Fruit fly (Drosophila melanogaster) whole organism, pupa: Measurements from ENCODE around the gene Cipc.
A peak's percentile ranks its signal among the peaks of the same experiment; 100 is the strongest.

Experiments used
- CG10348 ChIP-seq: fragments of 200-800 bp; sonication (Bioruptor generic); IDR thresholded peaks from 2 replicates; pipeline ENCODE4 v1.3.6; 2022; ENCODE audit warnings: missing biosample characterization, missing genetic modification characterization
- CG12605 ChIP-seq: fragments of 200-800 bp; sonication (Bioruptor generic); IDR thresholded peaks from 2 replicates; pipeline ENCODE4 v1.3.6; 2022; ENCODE audit warnings: missing biosample characterization, missing genetic modification characterization
- CG13204 ChIP-seq: fragments of 200-800 bp; sonication (Bioruptor generic); optimal IDR thresholded peaks from 2 replicates; lab custom pipeline; 2018; ENCODE audit warnings: missing biosample characterization, mild to moderate bottlenecking, missing genetic modification characterization, moderate library complexity
- CG14655 ChIP-seq: fragments of 200-800 bp; sonication (Bioruptor generic); optimal IDR thresholded peaks from 3 replicates; lab custom pipeline; 2017; ENCODE audit warnings: mild to moderate bottlenecking, missing biosample characterization, missing genetic modification reagents, missing genetic modification characterization
- CG15710 ChIP-seq: fragments of 200-800 bp; sonication (Bioruptor generic); optimal IDR thresholded peaks from 2 replicates; lab custom pipeline; 2018; ENCODE audit warnings: missing biosample characterization, mild to moderate bottlenecking, missing genetic modification characterization, moderate library complexity
- CG17806 ChIP-seq: fragments of 200-800 bp; sonication (Bioruptor generic); optimal IDR thresholded peaks from 2 replicates; lab custom pipeline; 2018; ENCODE audit warnings: missing biosample characterization, mild to moderate bottlenecking, missing genetic modification characterization, moderate library complexity
- CG32121 ChIP-seq: fragments of 200-800 bp; sonication (Bioruptor generic); IDR thresholded peaks from 2 replicates; pipeline ENCODE4 v1.3.6; 2022; ENCODE audit warnings: missing biosample characterization, missing genetic modification characterization
- CG34367 ChIP-seq: fragments of 200-800 bp; sonication (Bioruptor generic); optimal IDR thresholded peaks from 2 replicates; lab custom pipeline; 2018; ENCODE audit warnings: missing biosample characterization, mild to moderate bottlenecking, missing genetic modification characterization
- CG4496 ChIP-seq: fragments of 200-800 bp; sonication (Bioruptor generic); IDR thresholded peaks from 3 replicates; pipeline ENCODE4 v1.3.6; 2022; ENCODE audit warnings: missing biosample characterization, missing genetic modification characterization
- CG8159 ChIP-seq: fragments of 200-800 bp; sonication (Bioruptor generic); optimal IDR thresholded peaks from 3 replicates; lab custom pipeline; 2018; ENCODE audit warnings: missing biosample characterization, mild to moderate bottlenecking, missing genetic modification characterization, moderate library complexity
- CG8301 ChIP-seq: fragments of 200-800 bp; sonication (Bioruptor generic); optimal IDR thresholded peaks from 2 replicates; lab custom pipeline; 2018; ENCODE audit warnings: missing biosample characterization, mild to moderate bottlenecking, missing genetic modification characterization
- CG9948 ChIP-seq: fragments of 200-800 bp; sonication (Bioruptor generic); optimal IDR thresholded peaks from 2 replicates; lab custom pipeline; 2018; ENCODE audit warnings: missing biosample characterization, mild to moderate bottlenecking, missing genetic modification characterization, moderate library complexity
- D1 ChIP-seq: fragments of 200-800 bp; sonication (Bioruptor generic); optimal IDR thresholded peaks from 2 replicates; lab custom pipeline; 2018; ENCODE audit warnings: missing biosample characterization, mild to moderate bottlenecking, missing genetic modification characterization, moderate library complexity
- EcR ChIP-seq: fragments of 200-800 bp; sonication (Bioruptor generic); optimal IDR thresholded peaks from 3 replicates; lab custom pipeline; 2019; ENCODE audit warnings: missing biosample characterization, missing genetic modification characterization, mild to moderate bottlenecking, moderate library complexity, missing genetic modification reagents
- Ets98B ChIP-seq: fragments of 200-800 bp; sonication (Bioruptor generic); IDR thresholded peaks from 2 replicates; pipeline ENCODE4 v1.3.6; 2022; ENCODE audit warnings: missing biosample characterization, missing genetic modification characterization
- Pif1A ChIP-seq: fragments of 200-800 bp; sonication (Bioruptor generic); optimal IDR thresholded peaks from 3 replicates; lab custom pipeline; 2016; ENCODE audit warnings: missing biosample characterization, missing genetic modification characterization
- Pif1B ChIP-seq: fragments of 200-800 bp; sonication (Bioruptor generic); optimal IDR thresholded peaks from 3 replicates; lab custom pipeline; 2016; ENCODE audit warnings: missing biosample characterization, missing genetic modification characterization
- Snoo ChIP-seq: fragments of 200-800 bp; sonication (Bioruptor generic); optimal IDR thresholded peaks from 3 replicates; lab custom pipeline; 2017; ENCODE audit warnings: missing biosample characterization, mild to moderate bottlenecking, missing genetic modification characterization, inconsistent platforms
- fd96Ca ChIP-seq: fragments of 200-800 bp; sonication (Bioruptor generic); IDR thresholded peaks from 3 replicates; pipeline ENCODE4 v1.3.6; 2022; ENCODE audit warnings: missing biosample characterization, missing genetic modification characterization
- gl ChIP-seq: fragments of 200-800 bp; sonication (Bioruptor generic); optimal IDR thresholded peaks from 2 replicates; lab custom pipeline; 2018; ENCODE audit warnings: missing biosample characterization, mild to moderate bottlenecking, missing genetic modification characterization
- rn ChIP-seq: fragments of 200-800 bp; sonication (Bioruptor generic); IDR thresholded peaks from 2 replicates; pipeline ENCODE4 v1.3.6; 2022; ENCODE audit warnings: missing biosample characterization, missing genetic modification characterization

The Cipc gene

dm6 chr3R:26072477-26072876 lies 34.2 kb upstream of the Cipc start:
- TF ChIP-seq CG8301 (tag; lab: Kevin White, UChicago) (peak; percentile 86), CG15710 (tag; lab: Kevin White, UChicago) (peak; percentile 76), gl (peak; percentile 64), CG13204 (GFP tag; lab: Kevin White, UChicago) (peak; percentile 53), EcR (no peak), CG17806 (tag; lab: Kevin White, UChicago) (peak; percentile 82), CG32121 (GFP tag; lab: Robert Waterston, UW) (peak; percentile 64), CG4496 (peak; percentile 92), CG12605 (GFP tag; lab: Robert Waterston, UW) (peak; percentile 80), Pif1B (GFP tag; lab: Kevin White, UChicago) (peak; percentile 80), Pif1A (GFP tag; lab: Kevin White, UChicago) (peak; percentile 83), CG8159 (tag; lab: Kevin White, UChicago) (peak; percentile 74), rn (GFP tag; lab: Robert Waterston, UW) (peak; percentile 59; the same call in 1 of the 2 replicates), fd96Ca (peak; percentile 83), CG34367 (tag; lab: Kevin White, UChicago) (peak; percentile 65), CG14655 (GFP tag; lab: Kevin White, UChicago) (peak; percentile 87), Ets98B (GFP tag; lab: Robert Waterston, UW) (peak; percentile 85), Snoo (tag; lab: Kevin White, UChicago) (peak; percentile 61), CG10348 (no peak), D1 (tag; lab: Kevin White, UChicago) (no peak), CG9948 (tag; lab: Kevin White, UChicago) (peak; percentile 79)

- TF ChIP-seq CG9948 (tag; lab: Kevin White, UChicago) (peak; percentile 50), gl (no peak), CG8301 (tag; lab: Kevin White, UChicago) (peak; percentile 50), Pif1B (GFP tag; lab: Kevin White, UChicago) (peak; percentile 2), CG10348 (no peak), fd96Ca (no peak), D1 (tag; lab: Kevin White, UChicago) (no peak), EcR (no peak), CG14655 (GFP tag; lab: Kevin White, UChicago) (peak; percentile 35), CG13204 (GFP tag; lab: Kevin White, UChicago) (no peak), CG4496 (no peak), CG15710 (tag; lab: Kevin White, UChicago) (peak; percentile 19), CG17806 (tag; lab: Kevin White, UChicago) (peak; percentile 40), CG8159 (tag; lab: Kevin White, UChicago) (peak; percentile 67)
These were observed 31.4 kb upstream of the Cipc start for dm6 chr3R:26075252-26075651.

- TF ChIP-seq Pif1B (GFP tag; lab: Kevin White, UChicago) (peak; percentile 66), gl (peak; percentile 50), Snoo (tag; lab: Kevin White, UChicago) (peak; percentile 77), CG8159 (tag; lab: Kevin White, UChicago) (peak; percentile 83), CG17806 (tag; lab: Kevin White, UChicago) (peak; percentile 78), CG12605 (GFP tag; lab: Robert Waterston, UW) (peak; percentile 65; the same call in 1 of the 2 replicates), CG8301 (tag; lab: Kevin White, UChicago) (peak; percentile 74), CG4496 (peak; percentile 64; the same call in 2 of the 3 replicates), CG32121 (GFP tag; lab: Robert Waterston, UW) (peak; percentile 50; the same call in 1 of the 2 replicates), CG14655 (GFP tag; lab: Kevin White, UChicago) (peak; percentile 78), CG10348 (no peak), Ets98B (GFP tag; lab: Robert Waterston, UW) (peak; percentile 70), EcR (no peak), CG13204 (GFP tag; lab: Kevin White, UChicago) (peak; percentile 34), fd96Ca (0 out of 3 replicates have a peak, but pooled peaks have one; percentile 46), D1 (tag; lab: Kevin White, UChicago) (no peak), rn (GFP tag; lab: Robert Waterston, UW) (peak; percentile 44; the same call in 1 of the 2 replicates), CG9948 (tag; lab: Kevin White, UChicago) (peak; percentile 78), CG15710 (tag; lab: Kevin White, UChicago) (peak; percentile 79), Pif1A (GFP tag; lab: Kevin White, UChicago) (peak; percentile 74), CG34367 (tag; lab: Kevin White, UChicago) (peak; percentile 68)
These were observed 25.2 kb upstream of the Cipc start for dm6 chr3R:26081380-26081991.

- TF ChIP-seq CG12605 (GFP tag; lab: Robert Waterston, UW), result no peak
- no peak for TF ChIP-seq CG9948 (tag; lab: Kevin White, UChicago)
- TF ChIP-seq rn (GFP tag; lab: Robert Waterston, UW), result no peak
- TF ChIP-seq CG32121 (GFP tag; lab: Robert Waterston, UW), result no peak
- TF ChIP-seq CG8301 (tag; lab: Kevin White, UChicago), result no peak
- peak; percentile 4 for TF ChIP-seq CG14655 (GFP tag; lab: Kevin White, UChicago)
- no peak for TF ChIP-seq CG10348
- TF ChIP-seq Snoo (tag; lab: Kevin White, UChicago), result no peak
- TF ChIP-seq gl, result no peak
- TF ChIP-seq CG8159 (tag; lab: Kevin White, UChicago), result peak; percentile 1
- TF ChIP-seq D1 (tag; lab: Kevin White, UChicago), result no peak
- no peak for TF ChIP-seq Ets98B (GFP tag; lab: Robert Waterston, UW)
- TF ChIP-seq EcR, result no peak
- no peak for TF ChIP-seq CG17806 (tag; lab: Kevin White, UChicago)
- TF ChIP-seq, all 21 proteins: peak for 2
These were observed 11.1 kb upstream of the Cipc start for dm6 chr3R:26095551-26095950.

- TF ChIP-seq CG10348 (no peak), gl (no peak), CG14655 (GFP tag; lab: Kevin White, UChicago) (no peak), Ets98B (GFP tag; lab: Robert Waterston, UW) (no peak), D1 (tag; lab: Kevin White, UChicago) (no peak), CG32121 (GFP tag; lab: Robert Waterston, UW) (no peak), CG34367 (tag; lab: Kevin White, UChicago) (no peak), rn (GFP tag; lab: Robert Waterston, UW) (no peak)
These were observed 10.5 kb upstream of the Cipc start for dm6 chr3R:26096192-26096591.
